Fruit fly (Drosophila melanogaster) whole organism, embryonic: ENCODE data around the gene bun.

Experiments
- CG8478 ChIP-seq: fragments of >200 bp; optimal IDR thresholded peaks from 2 replicates; lab custom pipeline; 2018
- D ChIP-seq, 2 experiments: fragments of 200-800 bp in 1 of 2; fragments of >200 bp in 1 of 2; sonication (Bioruptor generic) in 1 of 2; optimal IDR thresholded peaks; 2 replicates in 1 of 2; 3 replicates in 1 of 2; lab custom pipeline; 2017; ENCODE audit warnings: mild to moderate bottlenecking in 1 of 2, missing biosample characterization in 1 of 2, missing genetic modification characterization in 1 of 2, missing genetic modification reagents in 1 of 2
- Rx ChIP-seq: fragments of 200-800 bp; sonication (Bioruptor generic); IDR thresholded peaks from 2 replicates; pipeline ENCODE4 v1.3.6; 2022; ENCODE audit warnings: missing biosample characterization, missing genetic modification characterization

DNA sequence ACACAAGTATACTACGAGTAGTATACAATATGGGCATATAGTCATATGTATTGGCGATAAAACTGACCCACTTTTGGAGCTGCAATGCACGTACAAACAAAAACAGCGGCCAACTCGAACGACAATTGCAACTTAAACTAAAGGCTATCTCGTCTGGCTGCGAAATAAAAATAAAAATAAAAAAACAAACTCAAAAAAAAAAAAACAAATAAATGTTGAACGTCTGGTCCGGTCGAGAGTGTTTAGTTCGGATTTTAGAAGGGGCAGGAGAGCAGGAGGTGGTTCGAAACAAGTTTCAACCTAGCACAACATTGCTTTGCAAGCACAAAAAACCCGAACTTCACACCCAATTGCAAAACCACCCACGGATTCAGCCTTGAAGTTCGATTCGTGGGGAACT is 74.5 kb downstream of the bun start:
- TF ChIP-seq Rx (GFP tag; lab: Robert Waterston, UW), result no peak
- no peak for TF ChIP-seq CG8478 (lab: Kevin White, UChicago)
- TF ChIP-seq D (optimal IDR thresholded peaks at IDR 0.05; lab: Kevin White, UChicago), result no peak
- TF ChIP-seq D (GFP tag; optimal IDR thresholded peaks at IDR 0.05; lab: Kevin White, UChicago), result no peak
